Fruit fly (Drosophila melanogaster) whole organism, embryonic: ENCODE data around the gene Aatf.

Experiments used
- B-H2 ChIP-seq: fragments of 200-800 bp; sonication (Bioruptor generic); optimal IDR thresholded peaks from 2 replicates; lab custom pipeline; 2018; ENCODE audit warnings: missing biosample characterization, mild to moderate bottlenecking, missing genetic modification characterization
- BEAF-32 ChIP-seq: fragments of 200-800 bp; sonication (Bioruptor generic); optimal IDR thresholded peaks from 3 replicates; lab custom pipeline; 2017; ENCODE audit warnings: missing biosample characterization, missing genetic modification characterization, mild to moderate bottlenecking, moderate library complexity, missing genetic modification reagents
- CG11085 ChIP-seq: fragments of 200-800 bp; sonication (Bioruptor generic); IDR thresholded peaks from 2 replicates; pipeline ENCODE4 v1.3.6; 2022; ENCODE audit warnings: missing biosample characterization, missing genetic modification characterization
- CG11456 ChIP-seq: fragments of 200-800 bp; sonication (Bioruptor generic); IDR thresholded peaks from 3 replicates; pipeline ENCODE4 v1.3.6; 2022; ENCODE audit warnings: missing biosample characterization, missing genetic modification characterization
- CG11723 ChIP-seq: fragments of 200-800 bp; sonication (Bioruptor generic); optimal IDR thresholded peaks from 2 replicates; lab custom pipeline; 2017; ENCODE audit warnings: missing biosample characterization, mild to moderate bottlenecking, missing genetic modification characterization
- CG12155 ChIP-seq: fragments of 200-800 bp; sonication (Bioruptor generic); optimal IDR thresholded peaks from 3 replicates; lab custom pipeline; 2016; ENCODE audit warnings: missing biosample characterization, missing genetic modification characterization
- CG12391 ChIP-seq: fragments of 200-800 bp; sonication (Bioruptor generic); optimal IDR thresholded peaks from 3 replicates; lab custom pipeline; 2018; ENCODE audit warnings: missing biosample characterization, mild to moderate bottlenecking, missing genetic modification characterization, moderate library complexity
- CG15479 ChIP-seq: fragments of 200-800 bp; sonication (Bioruptor generic); optimal IDR thresholded peaks from 3 replicates; lab custom pipeline; 2019; ENCODE audit warnings: missing biosample characterization, mild to moderate bottlenecking, missing genetic modification characterization, moderate library complexity
- CG15601 ChIP-seq: fragments of 200-800 bp; sonication (Bioruptor generic); optimal IDR thresholded peaks from 3 replicates; lab custom pipeline; 2019; ENCODE audit warnings: missing biosample characterization, mild to moderate bottlenecking, missing genetic modification characterization, moderate library complexity
- CG18476 ChIP-seq: fragments of 200-800 bp; sonication (Bioruptor generic); optimal IDR thresholded peaks from 2 replicates; lab custom pipeline; 2016; ENCODE audit warnings: missing biosample characterization, mild to moderate bottlenecking, missing genetic modification characterization
- CG2129 ChIP-seq: fragments of 200-800 bp; sonication (Bioruptor generic); IDR thresholded peaks from 2 replicates; pipeline ENCODE4 v1.3.6; 2022; ENCODE audit warnings: missing biosample characterization, missing genetic modification characterization; ENCODE audit not compliant: partially characterized antibody
- CG2712 ChIP-seq: fragments of 200-800 bp; optimal IDR thresholded peaks from 3 replicates; lab custom pipeline; 2019; ENCODE audit warnings: missing biosample characterization, mild to moderate bottlenecking, missing genetic modification characterization, moderate library complexity
- CG31365 ChIP-seq: fragments of 200-800 bp; sonication (Bioruptor generic); optimal IDR thresholded peaks from 2 replicates; lab custom pipeline; 2018; ENCODE audit warnings: missing biosample characterization, mild to moderate bottlenecking, missing genetic modification characterization
- CG4707 ChIP-seq: fragments of 200-800 bp; sonication (Bioruptor generic); optimal IDR thresholded peaks from 2 replicates; lab custom pipeline; 2018; ENCODE audit warnings: missing biosample characterization, mild to moderate bottlenecking, missing genetic modification characterization, moderate library complexity
- CG4820 ChIP-seq: fragments of 200-800 bp; sonication (Bioruptor generic); optimal IDR thresholded peaks from 3 replicates; lab custom pipeline; 2016; ENCODE audit warnings: missing biosample characterization, missing genetic modification characterization
- CG6813 ChIP-seq: fragments of 200-800 bp; sonication (Bioruptor generic); optimal IDR thresholded peaks from 2 replicates; lab custom pipeline; 2017; ENCODE audit warnings: missing biosample characterization, missing genetic modification characterization, mild to moderate bottlenecking, moderate library complexity, missing genetic modification reagents
- CG7357 ChIP-seq: fragments of 200-800 bp; sonication (Bioruptor generic); IDR thresholded peaks from 3 replicates; pipeline ENCODE4 v1.3.6; 2022; ENCODE audit warnings: missing biosample characterization, missing genetic modification characterization
- Dbx ChIP-seq: fragments of 200-800 bp; sonication (Bioruptor generic); IDR thresholded peaks from 3 replicates; pipeline ENCODE4 v1.3.6; 2022; ENCODE audit warnings: missing biosample characterization, missing genetic modification characterization
- Dip3 ChIP-seq: fragments of 200-800 bp; sonication (Bioruptor generic); optimal IDR thresholded peaks from 3 replicates; lab custom pipeline; 2016; ENCODE audit warnings: missing biosample characterization, missing genetic modification characterization
- Dll ChIP-seq: fragments of 200-800 bp; sonication (Bioruptor generic); IDR thresholded peaks from 4 replicates; pipeline ENCODE4 v1.3.6; 2022; ENCODE audit warnings: missing biosample characterization, missing genetic modification characterization; ENCODE audit not compliant: partially characterized antibody
- Doc3 ChIP-seq: fragments of 200-800 bp; sonication (Bioruptor generic); IDR thresholded peaks from 3 replicates; pipeline ENCODE4 v1.3.6; 2022; ENCODE audit warnings: missing biosample characterization, missing genetic modification characterization; ENCODE audit not compliant: partially characterized antibody
- Ets97D ChIP-seq: fragments of 200-800 bp; sonication (Bioruptor generic); optimal IDR thresholded peaks from 3 replicates; lab custom pipeline; 2016; ENCODE audit warnings: missing biosample characterization, missing genetic modification characterization
- Gsc ChIP-seq: fragments of 200-800 bp; sonication (Bioruptor generic); IDR thresholded peaks from 2 replicates; pipeline ENCODE4 v1.3.6; 2022; ENCODE audit warnings: missing biosample characterization, missing genetic modification characterization
- HLHmδ ChIP-seq: fragments of 200-800 bp; sonication (Bioruptor generic); optimal IDR thresholded peaks from 2 replicates; lab custom pipeline; 2018; ENCODE audit warnings: missing biosample characterization, mild to moderate bottlenecking, missing genetic modification characterization, moderate library complexity
- Hr78 ChIP-seq, 2 experiments: fragments of 200-800 bp in 1 of 2; fragments of >200 bp in 1 of 2; sonication (Bioruptor generic) in 1 of 2; optimal IDR thresholded peaks; 2 replicates each; lab custom pipeline; 2017 to 2019; ENCODE audit warnings: missing biosample characterization in 2 of 2, missing genetic modification characterization in 2 of 2, mild to moderate bottlenecking in 1 of 2, moderate library complexity in 1 of 2
- MTF-1 ChIP-seq: fragments of 200-800 bp; sonication (Bioruptor generic); optimal IDR thresholded peaks from 2 replicates; lab custom pipeline; 2018; ENCODE audit warnings: missing biosample characterization, mild to moderate bottlenecking, missing genetic modification characterization, borderline replicate concordance
- Neu2 ChIP-seq: fragments of 200-800 bp; sonication (Bioruptor generic); optimal IDR thresholded peaks from 3 replicates; lab custom pipeline; 2016; ENCODE audit warnings: missing biosample characterization, missing genetic modification characterization, borderline replicate concordance
- Ravus ChIP-seq: fragments of 200-800 bp; sonication (Bioruptor generic); IDR thresholded peaks from 2 replicates; pipeline ENCODE4 v1.3.6; 2022; ENCODE audit warnings: missing biosample characterization, missing genetic modification characterization
- Rfx ChIP-seq: fragments of 200-800 bp; sonication (Bioruptor generic); IDR thresholded peaks from 2 replicates; pipeline ENCODE4 v1.3.6; 2022; ENCODE audit warnings: missing biosample characterization, missing genetic modification characterization
- Spps ChIP-seq: fragments of 200-800 bp; sonication (Bioruptor generic); optimal IDR thresholded peaks from 2 replicates; lab custom pipeline; 2018; ENCODE audit warnings: missing biosample characterization, mild to moderate bottlenecking, missing genetic modification characterization
- Sry-β ChIP-seq: fragments of 200-800 bp; sonication (Bioruptor generic); optimal IDR thresholded peaks from 2 replicates; lab custom pipeline; 2018; ENCODE audit warnings: missing biosample characterization, mild to moderate bottlenecking, missing genetic modification characterization, moderate library complexity
- Usf ChIP-seq: fragments of 200-800 bp; sonication (Bioruptor generic); optimal IDR thresholded peaks from 2 replicates; lab custom pipeline; 2017; ENCODE audit warnings: missing genotype, missing biosample characterization, missing genetic modification characterization
- YL-1 ChIP-seq: fragments of 200-800 bp; sonication (Bioruptor generic); optimal IDR thresholded peaks from 3 replicates; lab custom pipeline; 2017; ENCODE audit warnings: missing biosample characterization, mild to moderate bottlenecking, missing genetic modification characterization
- ap ChIP-seq: fragments of 200-800 bp; sonication (Bioruptor generic); IDR thresholded peaks from 2 replicates; pipeline ENCODE4 v1.3.6; 2022; ENCODE audit warnings: missing biosample characterization, missing genetic modification characterization
- ara ChIP-seq: fragments of 200-800 bp; sonication (Bioruptor generic); IDR thresholded peaks from 2 replicates; pipeline ENCODE4 v1.3.6; 2022; ENCODE audit warnings: missing biosample characterization, missing genetic modification characterization
- caup ChIP-seq: fragments of 200-800 bp; sonication (Bioruptor generic); optimal IDR thresholded peaks from 3 replicates; lab custom pipeline; 2017; ENCODE audit warnings: missing biosample characterization, mild to moderate bottlenecking, missing genetic modification characterization, moderate library complexity; ENCODE audit not compliant: severe bottlenecking
- chn ChIP-seq: fragments of 200-800 bp; sonication (Bioruptor generic); optimal IDR thresholded peaks from 2 replicates; lab custom pipeline; 2016; ENCODE audit warnings: missing biosample characterization, missing genetic modification characterization
- crc ChIP-seq: fragments of 200-800 bp; sonication (Bioruptor generic); optimal IDR thresholded peaks from 2 replicates; lab custom pipeline; 2016; ENCODE audit warnings: missing biosample characterization, missing genetic modification characterization
- esg ChIP-seq: fragments of 200-800 bp; sonication (Bioruptor generic); conservative IDR thresholded peaks from 2 replicates; pipeline ENCODE4 v1.3.6; 2022; ENCODE audit warnings: missing biosample characterization, missing genetic modification characterization
- inv ChIP-seq: fragments of 200-800 bp; sonication (Bioruptor generic); IDR thresholded peaks from 2 replicates; pipeline ENCODE4 v1.3.6; 2022; ENCODE audit warnings: missing biosample characterization, missing genetic modification characterization; ENCODE audit not compliant: partially characterized antibody
- nerfin-1 ChIP-seq: fragments of 200-800 bp; sonication (Bioruptor generic); optimal IDR thresholded peaks from 3 replicates; lab custom pipeline; 2019; ENCODE audit warnings: missing biosample characterization, mild to moderate bottlenecking, missing genetic modification characterization, moderate library complexity
- pita ChIP-seq: fragments of 200-800 bp; sonication (Bioruptor generic); optimal IDR thresholded peaks from 2 replicates; lab custom pipeline; 2017; ENCODE audit warnings: missing biosample characterization, mild to moderate bottlenecking, missing genetic modification characterization
- prd ChIP-seq, 3 experiments: fragments of >200 bp in 2 of 3; fragments of 200-800 bp in 1 of 3; sonication (Bioruptor generic) in 1 of 3; optimal IDR thresholded peaks in 2 of 3; IDR thresholded peaks in 1 of 3; 2 replicates in 2 of 3; 3 replicates in 1 of 3; pipeline versions ENCODE4 v1.3.6 to Lab custom; 2017 to 2022; ENCODE audit warnings: missing biosample characterization in 1 of 3, missing genetic modification characterization in 1 of 3
- pum ChIP-seq: fragments of 200-800 bp; sonication (Bioruptor generic); optimal IDR thresholded peaks from 2 replicates; lab custom pipeline; 2016; ENCODE audit warnings: missing biosample characterization, missing genetic modification characterization
- row ChIP-seq: fragments of 200-800 bp; sonication (Bioruptor generic); IDR thresholded peaks from 3 replicates; pipeline ENCODE4 v1.3.6; 2022; ENCODE audit warnings: missing biosample characterization, missing genetic modification characterization
- sens ChIP-seq: fragments of 200-800 bp; sonication (Bioruptor generic); peaks from one replicate; lab custom pipeline; 2016; ENCODE audit warnings: missing biosample characterization, missing genetic modification characterization
- tup ChIP-seq: fragments of 200-800 bp; sonication (Bioruptor generic); optimal IDR thresholded peaks from 2 replicates; lab custom pipeline; 2016; ENCODE audit warnings: missing biosample characterization, mild to moderate bottlenecking, missing genetic modification characterization, moderate library complexity
- z ChIP-seq: fragments of 200-800 bp; sonication (Bioruptor generic); IDR thresholded peaks from 3 replicates; pipeline ENCODE4 v1.3.6; 2022; ENCODE audit warnings: missing biosample characterization, missing genetic modification characterization
- zen ChIP-seq: fragments of 200-800 bp; sonication (Bioruptor generic); optimal IDR thresholded peaks from 3 replicates; lab custom pipeline; 2018; ENCODE audit warnings: missing biosample characterization, mild to moderate bottlenecking, missing genetic modification characterization, moderate library complexity

Gene Aatf

dm6 chr2L:6708997-6709662, 8.3 kb upstream of the Aatf start, which contains the start of gene Tsp (continued):
- TF ChIP-seq sens (GFP tag; lab: Kevin White, UChicago): peak; percentile 67
- no peak for TF ChIP-seq CG4820 (GFP tag; lab: Kevin White, UChicago)
- no peak for TF ChIP-seq crc
- TF ChIP-seq Gsc (GFP tag; lab: Robert Waterston, UW): no peak
- TF ChIP-seq CG11723: no peak
- TF ChIP-seq Spps (tag; lab: Kevin White, UChicago): no peak
- no peak for TF ChIP-seq Doc3 (GFP tag; lab: Robert Waterston, UW)
- TF ChIP-seq row (GFP tag; lab: Robert Waterston, UW): peak; percentile 22; the same call in 1 of the 3 replicates
- no peak for TF ChIP-seq Sry-β (GFP tag; lab: Kevin White, UChicago)
- no peak for TF ChIP-seq MTF-1
- no peak for TF ChIP-seq Usf (GFP tag; lab: Kevin White, UChicago)
- TF ChIP-seq CG7357 (GFP tag; lab: Robert Waterston, UW): no peak
- no peak for TF ChIP-seq CG18476 (GFP tag; lab: Kevin White, UChicago)
- TF ChIP-seq BEAF-32 (GFP tag; lab: Kevin White, UChicago): no peak
- no peak for TF ChIP-seq Dip3 (GFP tag; lab: Kevin White, UChicago)
- no peak for TF ChIP-seq Dll
- TF ChIP-seq zen: no peak
- no peak for TF ChIP-seq YL-1 (GFP tag; lab: Kevin White, UChicago)
- TF ChIP-seq HLHmδ (GFP tag; lab: Kevin White, UChicago): no peak
- no peak for TF ChIP-seq chn (GFP tag; lab: Kevin White, UChicago)
- TF ChIP-seq CG2129 (GFP tag; lab: Robert Waterston, UW): no peak
- TF ChIP-seq Hr78 (GFP tag; optimal IDR thresholded peaks at IDR 0.05; lab: Kevin White, UChicago): no peak
- TF ChIP-seq prd (optimal IDR thresholded peaks at IDR 0.05; lab: Kevin White, UChicago): no peak
- TF ChIP-seq prd (GFP tag; IDR thresholded peaks at IDR 0.05; lab: Robert Waterston, UW): no peak
- no peak for TF ChIP-seq z
- no peak for TF ChIP-seq inv (GFP tag; lab: Robert Waterston, UW)
- no peak for TF ChIP-seq pum (GFP tag; lab: Kevin White, UChicago)
- no peak for TF ChIP-seq Dbx
- no peak for TF ChIP-seq nerfin-1 (tag; lab: Kevin White, UChicago)
- no peak for TF ChIP-seq ara (GFP tag; lab: Robert Waterston, UW)
- no peak for TF ChIP-seq tup (GFP tag; lab: Kevin White, UChicago)
- no peak for TF ChIP-seq CG4707 (GFP tag; lab: Kevin White, UChicago)
- no peak for TF ChIP-seq esg (GFP tag; lab: Robert Waterston, UW)
- no peak for TF ChIP-seq pita (GFP tag; lab: Kevin White, UChicago)
- TF ChIP-seq CG15601 (tag; lab: Kevin White, UChicago): no peak
- TF ChIP-seq CG11456 (GFP tag; lab: Robert Waterston, UW): no peak
- TF ChIP-seq Ets97D (GFP tag; lab: Kevin White, UChicago): peak; percentile 25
- TF ChIP-seq ap: no peak
- peak; percentile 10 for TF ChIP-seq CG12391
- no peak for TF ChIP-seq Ravus (GFP tag; lab: Robert Waterston, UW)
- TF ChIP-seq CG6813 (GFP tag; lab: Kevin White, UChicago): no peak
- TF ChIP-seq caup (GFP tag; lab: Kevin White, UChicago): no peak
- TF ChIP-seq CG11085 (GFP tag; lab: Robert Waterston, UW): no peak
- peak; percentile 5 for TF ChIP-seq CG15479 (GFP tag; lab: Kevin White, UChicago)
- no peak for TF ChIP-seq CG2712 (tag; lab: Kevin White, UChicago)
- TF ChIP-seq B-H2 (GFP tag; lab: Kevin White, UChicago): no peak
- TF ChIP-seq Rfx (GFP tag; lab: Robert Waterston, UW): 0 out of 2 replicates have a peak, but pooled peaks have one; percentile 23
- no peak for TF ChIP-seq CG12155 (GFP tag; lab: Kevin White, UChicago)
- peak; percentile 44 for TF ChIP-seq Neu2
- no peak for TF ChIP-seq CG31365 (tag; lab: Kevin White, UChicago)
